Fruit fly (Drosophila melanogaster) Kc167 (cell line): ENCODE results near the gene CG32081.

Source experiments
- h ChIP-seq: fragments of >200 bp; optimal IDR thresholded peaks from 3 replicates; lab custom pipeline; 2018; ENCODE audit warnings: missing external identifiers
- insv ChIP-seq: fragments of >200 bp; optimal IDR thresholded peaks from 3 replicates; lab custom pipeline; 2018; ENCODE audit warnings: missing external identifiers
- psq ChIP-seq: fragments of >200 bp; optimal IDR thresholded peaks from 2 replicates; lab custom pipeline; 2017; ENCODE audit warnings: missing external identifiers

DNA sequence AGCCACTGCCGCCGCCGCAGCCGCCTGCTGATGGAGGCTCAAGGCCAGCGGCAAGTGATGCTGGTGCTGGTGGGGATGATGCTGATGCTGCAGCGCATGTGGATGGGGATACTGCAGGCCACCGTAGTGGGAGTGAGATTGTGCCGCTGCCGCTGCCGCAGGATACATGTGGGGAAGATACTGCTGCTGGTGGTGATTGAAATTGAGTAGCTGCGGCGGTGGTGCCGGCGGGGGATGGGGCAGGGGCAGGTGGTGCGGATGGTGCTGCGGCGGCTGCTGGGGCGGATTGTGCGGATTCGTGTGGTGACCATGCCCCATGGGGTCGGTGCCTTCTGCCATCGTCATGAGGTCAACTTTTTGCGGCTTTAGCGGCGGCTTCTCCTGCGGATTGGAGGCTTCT lies 42.8 kb upstream of the CG32081 start:
- TF ChIP-seq h (lab: Kevin White, UChicago) (no peak), psq (lab: Kevin White, UChicago) (no peak), insv (lab: Kevin White, UChicago) (no peak)
